Worm (Caenorhabditis elegans) whole organism, L1 larva: ENCODE results near the gene ddx-23.

Source experiments
- aly-2 ChIP-seq: fragments of 150-350 bp; optimal IDR thresholded peaks from 2 replicates; lab custom pipeline; 2014; ENCODE audit warnings: missing biosample characterization, missing genetic modification characterization
- blmp-1 ChIP-seq: fragments of 150-350 bp; optimal IDR thresholded peaks from 2 replicates; lab custom pipeline; 2014; ENCODE audit warnings: missing biosample characterization, missing genetic modification characterization
- ces-1 ChIP-seq: fragments of 150-350 bp; optimal IDR thresholded peaks from 2 replicates; lab custom pipeline; 2014; ENCODE audit warnings: missing biosample characterization, missing genetic modification reagents, missing genetic modification characterization
- egl-13 ChIP-seq: sonication (generic microtip); optimal IDR thresholded peaks from 2 replicates; lab custom pipeline; 2016; ENCODE audit warnings: missing genotype, missing genetic modification reagents, missing genetic modification characterization, missing compliant biosample characterization
- mep-1 ChIP-seq: fragments of 150-350 bp; optimal IDR thresholded peaks from 2 replicates; lab custom pipeline; 2014; ENCODE audit warnings: missing biosample characterization, missing genetic modification characterization
- pag-3 ChIP-seq: sonication (generic microtip); optimal IDR thresholded peaks from 2 replicates; lab custom pipeline; 2017; ENCODE audit warnings: missing genetic modification characterization, mild to moderate bottlenecking, missing compliant biosample characterization, antibody characterized with exemption, borderline replicate concordance; ENCODE audit not compliant: insufficient read depth
- snpc-4 ChIP-seq: fragments of 150-350 bp; optimal IDR thresholded peaks from 2 replicates; lab custom pipeline; 2014; ENCODE audit warnings: missing biosample characterization, missing genetic modification characterization
- unc-62 ChIP-seq: fragments of 150-350 bp; optimal IDR thresholded peaks from 2 replicates; lab custom pipeline; 2014; ENCODE audit warnings: missing biosample characterization, missing genetic modification reagents, missing genetic modification characterization

DNA sequence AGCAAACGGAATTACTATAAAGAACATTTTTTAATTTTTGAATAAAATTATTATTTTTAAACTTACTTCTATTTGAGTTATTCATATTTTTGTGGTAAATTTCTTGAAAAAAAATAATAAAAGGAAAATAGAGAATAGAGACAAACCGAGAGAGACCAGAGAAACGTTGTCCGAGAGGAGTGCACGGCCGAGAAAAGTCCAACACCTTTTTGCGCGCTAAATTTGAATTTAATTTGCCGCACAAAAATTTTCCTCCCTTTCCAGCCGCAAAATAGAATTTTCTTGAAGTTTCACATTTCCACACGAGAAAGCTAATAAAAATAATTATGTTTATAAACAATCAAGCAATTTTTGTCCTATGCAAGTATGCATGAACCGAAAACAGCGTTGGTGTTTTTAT is 18.7 kb upstream of the ddx-23 start, which contains the start of the genes F01F1.11 and F01F1.3:
- TF ChIP-seq egl-13 (tag; lab: Kevin White, UChicago) (peak; percentile 90), aly-2 (peak; percentile 51), mep-1 (tag; lab: Kevin White, UChicago) (peak; percentile 78), unc-62 (no peak), blmp-1 (tag; lab: Kevin White, UChicago) (peak; percentile 81), snpc-4 (peak; percentile 2), ces-1 (no peak), pag-3 (tag; lab: Kevin White, UChicago) (no peak)
